Fruit fly (Drosophila melanogaster) whole organism, pupa: ENCODE measurements around the gene CG4438.

Source experiments
- CG14655 ChIP-seq: fragments of 200-800 bp; sonication (Bioruptor generic); optimal IDR thresholded peaks from 3 replicates; lab custom pipeline; 2017; ENCODE audit warnings: mild to moderate bottlenecking, missing biosample characterization, missing genetic modification reagents, missing genetic modification characterization
- CG15710 ChIP-seq: fragments of 200-800 bp; sonication (Bioruptor generic); optimal IDR thresholded peaks from 2 replicates; lab custom pipeline; 2018; ENCODE audit warnings: missing biosample characterization, mild to moderate bottlenecking, missing genetic modification characterization, moderate library complexity
- CG17806 ChIP-seq: fragments of 200-800 bp; sonication (Bioruptor generic); optimal IDR thresholded peaks from 2 replicates; lab custom pipeline; 2018; ENCODE audit warnings: missing biosample characterization, mild to moderate bottlenecking, missing genetic modification characterization, moderate library complexity
- CG8159 ChIP-seq: fragments of 200-800 bp; sonication (Bioruptor generic); optimal IDR thresholded peaks from 3 replicates; lab custom pipeline; 2018; ENCODE audit warnings: missing biosample characterization, mild to moderate bottlenecking, missing genetic modification characterization, moderate library complexity
- CG8301 ChIP-seq: fragments of 200-800 bp; sonication (Bioruptor generic); optimal IDR thresholded peaks from 2 replicates; lab custom pipeline; 2018; ENCODE audit warnings: missing biosample characterization, mild to moderate bottlenecking, missing genetic modification characterization
- EcR ChIP-seq: fragments of 200-800 bp; sonication (Bioruptor generic); optimal IDR thresholded peaks from 3 replicates; lab custom pipeline; 2019; ENCODE audit warnings: missing biosample characterization, missing genetic modification characterization, mild to moderate bottlenecking, moderate library complexity, missing genetic modification reagents
- fd96Ca ChIP-seq: fragments of 200-800 bp; sonication (Bioruptor generic); IDR thresholded peaks from 3 replicates; pipeline ENCODE4 v1.3.6; 2022; ENCODE audit warnings: missing biosample characterization, missing genetic modification characterization
- gl ChIP-seq: fragments of 200-800 bp; sonication (Bioruptor generic); optimal IDR thresholded peaks from 2 replicates; lab custom pipeline; 2018; ENCODE audit warnings: missing biosample characterization, mild to moderate bottlenecking, missing genetic modification characterization

DNA sequence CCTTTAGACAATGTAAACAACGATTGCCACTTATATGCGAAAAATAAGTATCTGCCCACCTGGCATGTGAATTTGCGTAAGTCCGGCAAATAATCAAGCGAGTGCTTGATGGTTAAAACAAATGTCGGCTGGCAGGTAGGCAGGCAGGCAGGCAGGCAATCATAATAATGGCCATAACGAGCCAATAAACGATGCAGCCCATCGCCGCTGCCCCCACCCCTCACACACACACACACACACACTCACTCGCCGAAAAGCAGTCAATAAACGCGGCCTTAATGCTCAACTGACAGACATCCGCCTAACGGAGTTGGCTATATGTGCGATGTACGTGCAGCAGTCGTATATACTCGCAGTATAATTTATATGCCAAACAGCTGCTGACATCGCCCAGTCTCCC lies 23.5 kb upstream of the CG4438 start:
- TF ChIP-seq CG15710 (no peak), CG8159 (tag; lab: Kevin White, UChicago) (no peak), gl (no peak), EcR (no peak), CG8301 (tag; lab: Kevin White, UChicago) (no peak), fd96Ca (GFP tag; lab: Robert Waterston, UW) (no peak), CG14655 (no peak), CG17806 (tag; lab: Kevin White, UChicago) (no peak)
